Worm (Caenorhabditis elegans) whole organism, L2 larva: Measurements from ENCODE around the gene ekl-6.

Source experiments
- C34F6.9 ChIP-seq: fragments of 150-350 bp; optimal IDR thresholded peaks from 2 replicates; lab custom pipeline; 2014; ENCODE audit warnings: missing biosample characterization, missing genetic modification characterization
- F13H6.1 ChIP-seq: sonication (generic microtip); optimal IDR thresholded peaks from 2 replicates; lab custom pipeline; 2016; ENCODE audit warnings: missing genetic modification characterization, missing compliant biosample characterization
- R02D3.7 ChIP-seq: fragments of 150-350 bp; optimal IDR thresholded peaks from 2 replicates; lab custom pipeline; 2014; ENCODE audit warnings: missing biosample characterization, missing genetic modification characterization
- Y55F3AM.14 ChIP-seq: fragments of 200-800 bp; sonication (Bioruptor generic); optimal IDR thresholded peaks from 2 replicates; lab custom pipeline; 2018; ENCODE audit warnings: mild to moderate bottlenecking, missing genetic modification characterization, missing compliant biosample characterization
- alr-1 ChIP-seq: fragments of 150-350 bp; optimal IDR thresholded peaks from 2 replicates; lab custom pipeline; 2014; ENCODE audit warnings: missing biosample characterization, missing genetic modification characterization
- aly-2 ChIP-seq: fragments of 150-350 bp; optimal IDR thresholded peaks from 2 replicates; lab custom pipeline; 2014; ENCODE audit warnings: missing biosample characterization, missing genetic modification characterization
- ama-1 ChIP-seq: fragments of 150-350 bp; optimal IDR thresholded peaks from 2 replicates; lab custom pipeline; 2018; ENCODE audit warnings: inconsistent platforms
- ceh-16 ChIP-seq: fragments of 150-350 bp; optimal IDR thresholded peaks from 2 replicates; lab custom pipeline; 2014; ENCODE audit warnings: missing biosample characterization, missing genetic modification characterization
- elt-1 ChIP-seq: fragments of 150-350 bp; optimal IDR thresholded peaks from 2 replicates; lab custom pipeline; 2014; ENCODE audit warnings: missing biosample characterization, missing genetic modification characterization
- fos-1 ChIP-seq: fragments of 150-350 bp; optimal IDR thresholded peaks from 2 replicates; lab custom pipeline; 2014; ENCODE audit warnings: missing biosample characterization, missing genetic modification characterization
- gmeb-1 ChIP-seq: fragments of 150-350 bp; optimal IDR thresholded peaks from 2 replicates; lab custom pipeline; 2014; ENCODE audit warnings: missing biosample characterization, missing genetic modification characterization
- lin-11 ChIP-seq: fragments of 150-350 bp; sonication (generic microtip); optimal IDR thresholded peaks from 2 replicates; lab custom pipeline; 2014; ENCODE audit warnings: missing biosample characterization, missing genetic modification characterization, inconsistent platforms, mixed read lengths
- lsy-2 ChIP-seq, 2 experiments: fragments of 150-350 bp in 1 of 2; sonication (generic microtip) in 1 of 2; optimal IDR thresholded peaks; 2 replicates each; lab custom pipeline; 2014 to 2017; ENCODE audit warnings: missing biosample characterization in 2 of 2, missing genetic modification characterization in 2 of 2
- mab-5 ChIP-seq: fragments of 150-350 bp; optimal IDR thresholded peaks from 2 replicates; lab custom pipeline; 2014; ENCODE audit warnings: missing biosample characterization, missing genetic modification characterization
- nhr-10 ChIP-seq: sonication (generic microtip); optimal IDR thresholded peaks from 2 replicates; lab custom pipeline; 2017; ENCODE audit warnings: missing biosample characterization, missing genetic modification characterization
- nhr-12 ChIP-seq: fragments of 150-350 bp; optimal IDR thresholded peaks from 2 replicates; lab custom pipeline; 2014; ENCODE audit warnings: missing biosample characterization, missing genetic modification characterization
- nhr-129 ChIP-seq: fragments of 150-350 bp; optimal IDR thresholded peaks from 2 replicates; lab custom pipeline; 2014; ENCODE audit warnings: missing biosample characterization, missing genetic modification characterization
- nhr-21 ChIP-seq: fragments of 150-350 bp; optimal IDR thresholded peaks from 2 replicates; lab custom pipeline; 2014; ENCODE audit warnings: missing biosample characterization, missing genetic modification characterization
- nhr-23 ChIP-seq: fragments of 150-350 bp; optimal IDR thresholded peaks from 2 replicates; lab custom pipeline; 2014; ENCODE audit warnings: missing biosample characterization, missing genetic modification reagents, missing genetic modification characterization
- nhr-25 ChIP-seq: fragments of 150-350 bp; sonication (generic microtip); optimal IDR thresholded peaks from 3 replicates; lab custom pipeline; 2014; ENCODE audit warnings: missing biosample characterization, missing genetic modification characterization
- nhr-6 ChIP-seq: fragments of 150-350 bp; optimal IDR thresholded peaks from 2 replicates; lab custom pipeline; 2014; ENCODE audit warnings: missing biosample characterization, missing genetic modification characterization
- sma-3 ChIP-seq: sonication (generic microtip); optimal IDR thresholded peaks from 2 replicates; lab custom pipeline; 2016; ENCODE audit warnings: missing genetic modification reagents, missing genetic modification characterization, missing compliant biosample characterization
- snpc-4 ChIP-seq: fragments of 150-350 bp; optimal IDR thresholded peaks from 2 replicates; lab custom pipeline; 2014; ENCODE audit warnings: missing biosample characterization, missing genetic modification characterization
- unc-39 ChIP-seq: fragments of 150-350 bp; optimal IDR thresholded peaks from 2 replicates; lab custom pipeline; 2014; ENCODE audit warnings: missing biosample characterization, missing genetic modification characterization
- unc-62 ChIP-seq: fragments of 150-350 bp; optimal IDR thresholded peaks from 2 replicates; lab custom pipeline; 2014; ENCODE audit warnings: missing biosample characterization, missing genetic modification reagents, missing genetic modification characterization
- zag-1 ChIP-seq: fragments of 150-350 bp; optimal IDR thresholded peaks from 2 replicates; lab custom pipeline; 2014; ENCODE audit warnings: missing biosample characterization, missing genetic modification characterization
- ztf-4 ChIP-seq: fragments of 150-350 bp; optimal IDR thresholded peaks from 2 replicates; lab custom pipeline; 2014; ENCODE audit warnings: missing biosample characterization, missing genetic modification characterization

ekl-6 gene

ce11 chrIII:10025989-10026388, 38.2 kb upstream of the ekl-6 start, which contains the start of gene ins-22:
TSS of gene ins-22 (plus strand) at chrIII:10026289.
- no peak for TF ChIP-seq nhr-129 (tag; lab: Kevin White, UChicago)

- no peak for TF ChIP-seq nhr-10 (tag; lab: Kevin White, UChicago)
- TF ChIP-seq C34F6.9 (tag; lab: Kevin White, UChicago), result no peak
- no peak for TF ChIP-seq unc-39 (tag; lab: Kevin White, UChicago)
- TF ChIP-seq gmeb-1, result no peak
- no peak for TF ChIP-seq Y55F3AM.14 (GFP tag; lab: Kevin White, UChicago)
Observed at ce11 chrIII:10027947-10028346, 36.3 kb upstream of the ekl-6 start, which contains the start of gene ins-23. TSS of gene ins-23 (plus strand) at chrIII:10028247.

- TF ChIP-seq zag-1 (tag; lab: Kevin White, UChicago), result no peak
- no peak for TF ChIP-seq nhr-25 (tag; lab: Kevin White, UChicago)
- TF ChIP-seq mab-5 (tag; lab: Kevin White, UChicago), result no peak
- TF ChIP-seq nhr-12 (tag; lab: Kevin White, UChicago), result no peak
- TF ChIP-seq F13H6.1 (tag; lab: Kevin White, UChicago), result no peak
- no peak for TF ChIP-seq ztf-4 (tag; lab: Kevin White, UChicago)
- TF ChIP-seq nhr-129 (tag; lab: Kevin White, UChicago), result no peak
- no peak for TF ChIP-seq lin-11
- no peak for TF ChIP-seq fos-1 (tag; lab: Kevin White, UChicago)
- no peak for TF ChIP-seq alr-1 (tag; lab: Kevin White, UChicago)
- no peak for TF ChIP-seq ceh-16
- TF ChIP-seq nhr-6 (tag; lab: Kevin White, UChicago), result no peak
- no peak for TF ChIP-seq ama-1 (lab: Kevin White, UChicago)
- TF ChIP-seq snpc-4 (tag; lab: Kevin White, UChicago), result no peak
- TF ChIP-seq elt-1, result no peak
- TF ChIP-seq R02D3.7 (tag; lab: Kevin White, UChicago), result no peak
- no peak for TF ChIP-seq lsy-2 (tag; optimal IDR thresholded peaks at IDR 0.05; lab: Kevin White, UChicago)
- TF ChIP-seq C34F6.9 (tag; lab: Kevin White, UChicago), result no peak
- no peak for TF ChIP-seq sma-3 (GFP tag; lab: Kevin White, UChicago)
- TF ChIP-seq, all 48 proteins: peak for 0
Observed at ce11 chrIII:10030549-10030948, 33.7 kb upstream of the ekl-6 start, which contains the start of gene M04D8.4. TSS of gene M04D8.4 (minus strand) at chrIII:10030649.

- no peak for TF ChIP-seq aly-2
- no peak for TF ChIP-seq C34F6.9 (tag; lab: Kevin White, UChicago)
- TF ChIP-seq ama-1 (lab: Kevin White, UChicago), result no peak
- no peak for TF ChIP-seq nhr-12 (tag; lab: Kevin White, UChicago)
- TF ChIP-seq unc-39 (tag; lab: Kevin White, UChicago), result no peak
- no peak for TF ChIP-seq nhr-23 (tag; lab: Kevin White, UChicago)
- TF ChIP-seq zag-1 (tag; lab: Kevin White, UChicago), result no peak
Observed at ce11 chrIII:10033213-10033612, 31.0 kb upstream of the ekl-6 start, which contains the start of gene M04D8.5. TSS of gene M04D8.5 (minus strand) at chrIII:10033313.

ce11 chrIII:10033881-10034280, 30.3 kb upstream of the ekl-6 start, which contains the start of gene M04D8.8:
TSS of gene M04D8.8 (plus strand) at chrIII:10034181.
- TF ChIP-seq nhr-21 (tag; lab: Kevin White, UChicago), result no peak
- TF ChIP-seq fos-1 (tag; lab: Kevin White, UChicago), result no peak
- no peak for TF ChIP-seq sma-3 (GFP tag; lab: Kevin White, UChicago)
- TF ChIP-seq, all 48 proteins: peak for 0

ce11 chrIII:10035783-10036182, 28.4 kb upstream of the ekl-6 start, which contains the start of gene xbx-3:
TSS of gene xbx-3 (plus strand) at chrIII:10035945.
- TF ChIP-seq nhr-21 (tag; lab: Kevin White, UChicago) (peak; percentile 24), lsy-2 (tag; optimal IDR thresholded peaks at IDR 0.05; lab: Kevin White, UChicago) (no peak)

ce11 chrIII:10037150-10037549, 27.1 kb upstream of the ekl-6 start, which contains the start of gene M04D8.7:
TSS of gene M04D8.7 (plus strand) at chrIII:10037450.
- no peak for TF ChIP-seq nhr-25 (tag; lab: Kevin White, UChicago)
- no peak for TF ChIP-seq ztf-4 (tag; lab: Kevin White, UChicago)
- TF ChIP-seq unc-62 (GFP tag; lab: Kevin White, UChicago), result no peak
- no peak for TF ChIP-seq nhr-129 (tag; lab: Kevin White, UChicago)
- no peak for TF ChIP-seq ama-1 (lab: Kevin White, UChicago)
- TF ChIP-seq nhr-23 (tag; lab: Kevin White, UChicago), result no peak
- no peak for TF ChIP-seq C34F6.9 (tag; lab: Kevin White, UChicago)
- TF ChIP-seq gmeb-1, result no peak
- TF ChIP-seq, all 48 proteins: peak for 0
